Fruit fly (Drosophila melanogaster) whole organism, prepupa: ENCODE results near the gene Ac78C.

ENCODE experiments used
- Blimp-1 ChIP-seq: fragments of 200-800 bp; sonication (Bioruptor generic); optimal IDR thresholded peaks from 3 replicates; lab custom pipeline; 2017; ENCODE audit warnings: missing biosample characterization, missing genetic modification characterization, mild to moderate bottlenecking, moderate library complexity, missing genetic modification reagents
- CG10669 ChIP-seq: fragments of 200-800 bp; sonication (Bioruptor generic); optimal IDR thresholded peaks from 3 replicates; lab custom pipeline; 2018; ENCODE audit warnings: missing biosample characterization, mild to moderate bottlenecking, missing genetic modification characterization, moderate library complexity
- CG11294 ChIP-seq: fragments of 200-800 bp; sonication (Bioruptor generic); IDR thresholded peaks from 2 replicates; pipeline ENCODE4 v1.3.6; 2022; ENCODE audit warnings: missing biosample characterization, missing genetic modification characterization
- CG11762 ChIP-seq: fragments of 200-800 bp; sonication (Bioruptor generic); optimal IDR thresholded peaks from 3 replicates; lab custom pipeline; 2016; ENCODE audit warnings: missing biosample characterization, missing genetic modification characterization; ENCODE audit not compliant: insufficient read depth
- CG11902 ChIP-seq: fragments of 200-800 bp; sonication (Bioruptor generic); optimal IDR thresholded peaks from 3 replicates; lab custom pipeline; 2016; ENCODE audit warnings: missing biosample characterization, missing genetic modification characterization
- CG15336 ChIP-seq: fragments of 200-800 bp; sonication (Bioruptor generic); IDR thresholded peaks from 2 replicates; pipeline ENCODE4 v1.3.6; 2022; ENCODE audit warnings: missing biosample characterization, missing genetic modification characterization
- CG1621 ChIP-seq: fragments of 200-800 bp; sonication (Bioruptor generic); optimal IDR thresholded peaks from 3 replicates; lab custom pipeline; 2018; ENCODE audit warnings: missing biosample characterization, mild to moderate bottlenecking, missing genetic modification characterization
- CG16779 ChIP-seq: fragments of 200-800 bp; sonication (Bioruptor generic); optimal IDR thresholded peaks from 3 replicates; lab custom pipeline; 2017; ENCODE audit warnings: missing biosample characterization, mild to moderate bottlenecking, missing genetic modification characterization
- CG3032 ChIP-seq: fragments of 200-800 bp; optimal IDR thresholded peaks from 2 replicates; lab custom pipeline; 2019; ENCODE audit warnings: missing biosample characterization, mild to moderate bottlenecking, missing genetic modification characterization, moderate library complexity
- CG31627 ChIP-seq: fragments of 200-800 bp; sonication (Bioruptor generic); optimal IDR thresholded peaks from 3 replicates; lab custom pipeline; 2016; ENCODE audit warnings: missing biosample characterization, missing genetic modification characterization
- CG34406 ChIP-seq: fragments of 200-800 bp; sonication (Bioruptor generic); optimal IDR thresholded peaks from 3 replicates; lab custom pipeline; 2016; ENCODE audit warnings: missing biosample characterization, missing genetic modification characterization
- CG3919 ChIP-seq: fragments of 200-800 bp; sonication (Bioruptor generic); optimal IDR thresholded peaks from 3 replicates; lab custom pipeline; 2016; ENCODE audit warnings: missing biosample characterization, missing genetic modification characterization
- CG4318 ChIP-seq: fragments of 200-800 bp; sonication (Bioruptor generic); optimal IDR thresholded peaks from 3 replicates; lab custom pipeline; 2017; ENCODE audit warnings: missing biosample characterization, mild to moderate bottlenecking, missing genetic modification characterization
- CG6276 ChIP-seq: fragments of 200-800 bp; sonication (Bioruptor generic); optimal IDR thresholded peaks from 2 replicates; lab custom pipeline; 2017; ENCODE audit warnings: missing biosample characterization, mild to moderate bottlenecking, missing genetic modification characterization
- CG6792 ChIP-seq: fragments of 200-800 bp; sonication (Bioruptor generic); optimal IDR thresholded peaks from 3 replicates; lab custom pipeline; 2016; ENCODE audit warnings: missing biosample characterization, missing genetic modification characterization
- CG6808 ChIP-seq: fragments of 200-800 bp; sonication (Bioruptor generic); optimal IDR thresholded peaks from 3 replicates; lab custom pipeline; 2017; ENCODE audit warnings: missing biosample characterization, missing genetic modification characterization, mild to moderate bottlenecking, moderate library complexity, missing genetic modification reagents
- CG7368 ChIP-seq: fragments of 200-800 bp; sonication (Bioruptor generic); optimal IDR thresholded peaks from 3 replicates; lab custom pipeline; 2016; ENCODE audit warnings: missing biosample characterization, missing genetic modification characterization
- CG8119 ChIP-seq: fragments of 200-800 bp; sonication (Bioruptor generic); IDR thresholded peaks from 3 replicates; pipeline ENCODE4 v1.3.6; 2022; ENCODE audit warnings: missing biosample characterization, missing genetic modification characterization
- CG8319 ChIP-seq: fragments of 200-800 bp; sonication (Bioruptor generic); optimal IDR thresholded peaks from 3 replicates; lab custom pipeline; 2016; ENCODE audit warnings: missing biosample characterization, missing genetic modification characterization
- CG8632 ChIP-seq: fragments of 200-800 bp; sonication (Bioruptor generic); optimal IDR thresholded peaks from 3 replicates; lab custom pipeline; 2016; ENCODE audit warnings: missing biosample characterization, missing genetic modification characterization
- CG9139 ChIP-seq: fragments of 200-800 bp; sonication (Bioruptor generic); optimal IDR thresholded peaks from 3 replicates; lab custom pipeline; 2017; ENCODE audit warnings: missing biosample characterization, mild to moderate bottlenecking, missing genetic modification characterization
- Eip78C ChIP-seq: fragments of 200-800 bp; sonication (Bioruptor generic); peaks from one replicate; lab custom pipeline; 2016; ENCODE audit warnings: missing biosample characterization, missing genetic modification characterization
- Eip93F ChIP-seq: fragments of 200-800 bp; sonication (Bioruptor generic); optimal IDR thresholded peaks from 2 replicates; lab custom pipeline; 2016; ENCODE audit warnings: missing biosample characterization, mild to moderate bottlenecking, missing genetic modification characterization
- Ets21C ChIP-seq: fragments of 200-800 bp; sonication (Bioruptor generic); optimal IDR thresholded peaks from 3 replicates; lab custom pipeline; 2016; ENCODE audit warnings: missing biosample characterization, missing genetic modification characterization
- Ets96B ChIP-seq: fragments of 200-800 bp; optimal IDR thresholded peaks from 2 replicates; lab custom pipeline; 2019; ENCODE audit warnings: missing biosample characterization, mild to moderate bottlenecking, missing genetic modification characterization, moderate library complexity
- Gug ChIP-seq: fragments of 200-800 bp; sonication (Bioruptor generic); IDR thresholded peaks from 2 replicates; pipeline ENCODE4 v1.3.6; 2022; ENCODE audit warnings: missing biosample characterization, missing genetic modification characterization
- Hr38 ChIP-seq: sonication (Bioruptor generic); optimal IDR thresholded peaks from 2 replicates; lab custom pipeline; 2016; ENCODE audit warnings: missing biosample characterization, missing genetic modification characterization
- Hr39 ChIP-seq: fragments of 200-800 bp; sonication (Bioruptor generic); optimal IDR thresholded peaks from 2 replicates; lab custom pipeline; 2016; ENCODE audit warnings: missing biosample characterization, missing genetic modification characterization
- Hr4 ChIP-seq: fragments of 200-800 bp; sonication (Bioruptor generic); optimal IDR thresholded peaks from 3 replicates; lab custom pipeline; 2016; ENCODE audit warnings: missing biosample characterization, missing genetic modification characterization
- Lpt ChIP-seq: fragments of 200-800 bp; sonication (Bioruptor generic); optimal IDR thresholded peaks from 3 replicates; lab custom pipeline; 2016; ENCODE audit warnings: missing biosample characterization, missing genetic modification characterization
- Met ChIP-seq: fragments of 200-800 bp; sonication (Bioruptor generic); optimal IDR thresholded peaks from 3 replicates; lab custom pipeline; 2016; ENCODE audit warnings: missing biosample characterization, missing genetic modification characterization
- OdsH ChIP-seq: fragments of 200-800 bp; sonication (Bioruptor generic); optimal IDR thresholded peaks from 3 replicates; lab custom pipeline; 2016; ENCODE audit warnings: missing biosample characterization, missing genetic modification characterization
- Sox102F ChIP-seq: fragments of 200-800 bp; sonication (Bioruptor generic); optimal IDR thresholded peaks from 2 replicates; lab custom pipeline; 2016; ENCODE audit warnings: missing biosample characterization, mild to moderate bottlenecking, missing genetic modification characterization
- Sox14 ChIP-seq: fragments of 200-800 bp; sonication (Bioruptor generic); optimal IDR thresholded peaks from 3 replicates; lab custom pipeline; 2016; ENCODE audit warnings: missing biosample characterization, missing genetic modification characterization
- Sox15 ChIP-seq: fragments of 200-800 bp; sonication (Bioruptor generic); optimal IDR thresholded peaks from 3 replicates; lab custom pipeline; 2016; ENCODE audit warnings: missing biosample characterization, missing genetic modification characterization
- achi ChIP-seq: fragments of 200-800 bp; sonication (Bioruptor generic); optimal IDR thresholded peaks from 3 replicates; lab custom pipeline; 2016; ENCODE audit warnings: missing biosample characterization, missing genetic modification characterization
- acj6 ChIP-seq: fragments of 200-800 bp; sonication (Bioruptor generic); optimal IDR thresholded peaks from 3 replicates; lab custom pipeline; 2016; ENCODE audit warnings: missing biosample characterization, missing genetic modification characterization
- cyc ChIP-seq: fragments of 200-800 bp; sonication (Bioruptor generic); optimal IDR thresholded peaks from 3 replicates; lab custom pipeline; 2016; ENCODE audit warnings: missing biosample characterization, missing genetic modification characterization
- dac ChIP-seq: fragments of 200-800 bp; sonication (Bioruptor generic); optimal IDR thresholded peaks from 2 replicates; lab custom pipeline; 2017; ENCODE audit warnings: missing biosample characterization, mild to moderate bottlenecking, missing genetic modification characterization
- dsx ChIP-seq: fragments of 200-800 bp; optimal IDR thresholded peaks from 3 replicates; lab custom pipeline; 2019; ENCODE audit warnings: missing biosample characterization, mild to moderate bottlenecking, missing genetic modification characterization, moderate library complexity; ENCODE audit not compliant: poor library complexity, severe bottlenecking
- eg ChIP-seq: fragments of 200-800 bp; sonication (Bioruptor generic); IDR thresholded peaks from 3 replicates; pipeline ENCODE4 v1.3.6; 2022; ENCODE audit warnings: missing biosample characterization, missing genetic modification characterization
- esn ChIP-seq: fragments of 200-800 bp; sonication (Bioruptor generic); optimal IDR thresholded peaks from 2 replicates; lab custom pipeline; 2016; ENCODE audit warnings: missing biosample characterization, mild to moderate bottlenecking, missing genetic modification characterization, moderate library complexity
- fd59A ChIP-seq: fragments of 200-800 bp; sonication (Bioruptor generic); optimal IDR thresholded peaks from 2 replicates; lab custom pipeline; 2017; ENCODE audit warnings: missing biosample characterization, mild to moderate bottlenecking, missing genetic modification characterization, missing genetic modification reagents
- fd85E ChIP-seq: fragments of 200-800 bp; sonication (Bioruptor generic); optimal IDR thresholded peaks from 3 replicates; lab custom pipeline; 2016; ENCODE audit warnings: missing biosample characterization, missing genetic modification characterization
- lz ChIP-seq: fragments of 200-800 bp; sonication (Bioruptor generic); optimal IDR thresholded peaks from 3 replicates; lab custom pipeline; 2016; ENCODE audit warnings: missing biosample characterization, missing genetic modification characterization
- net ChIP-seq: fragments of 200-800 bp; sonication (Bioruptor generic); optimal IDR thresholded peaks from 3 replicates; lab custom pipeline; 2016; ENCODE audit warnings: missing biosample characterization, missing genetic modification characterization
- salr ChIP-seq, 2 experiments: fragments of 200-800 bp; sonication (Bioruptor generic); optimal IDR thresholded peaks; 3 replicates each; lab custom pipeline; 2016 to 2018; ENCODE audit warnings: missing biosample characterization in 2 of 2, missing genetic modification characterization in 2 of 2, mild to moderate bottlenecking in 1 of 2
- spab ChIP-seq: fragments of 200-800 bp; sonication (Bioruptor generic); optimal IDR thresholded peaks from 2 replicates; lab custom pipeline; 2017; ENCODE audit warnings: missing biosample characterization, mild to moderate bottlenecking, missing genetic modification characterization, missing genetic modification reagents
- ss ChIP-seq, 2 experiments: fragments of 200-800 bp; sonication (Bioruptor generic); optimal IDR thresholded peaks; 2 replicates in 1 of 2; 3 replicates in 1 of 2; lab custom pipeline; 2017 to 2018; ENCODE audit warnings: mild to moderate bottlenecking in 2 of 2, missing biosample characterization in 2 of 2, missing genetic modification characterization in 2 of 2, moderate library complexity in 1 of 2
- svp ChIP-seq: fragments of 200-800 bp; sonication (Bioruptor generic); peaks from one replicate; lab custom pipeline; 2016; ENCODE audit warnings: missing biosample characterization, missing genetic modification characterization
- topi ChIP-seq: fragments of 200-800 bp; sonication (Bioruptor generic); optimal IDR thresholded peaks from 3 replicates; lab custom pipeline; 2016; ENCODE audit warnings: missing biosample characterization, missing genetic modification characterization
- vri ChIP-seq: fragments of 200-800 bp; sonication (Bioruptor generic); optimal IDR thresholded peaks from 3 replicates; lab custom pipeline; 2016; ENCODE audit warnings: missing biosample characterization, mild to moderate bottlenecking, missing genetic modification characterization

Ac78C gene

dm6 chr3L:21171905-21172304 is at the start of gene Ac78C:
Gene Ac78C (minus strand): TSS chr3L:21171930.
- TF ChIP-seq dac (peak; percentile 85), CG16779 (tag; lab: Kevin White, UChicago) (peak; percentile 82), fd85E (GFP tag; lab: Kevin White, UChicago) (peak; percentile 67), salr (GFP tag; optimal IDR thresholded peaks at IDR 0.05; lab: Kevin White, UChicago) (peak; percentile 24 to 59), CG10669 (peak; percentile 79), CG9139 (GFP tag; lab: Kevin White, UChicago) (peak; percentile 78), CG15336 (GFP tag; lab: Robert Waterston, UW) (peak; percentile 88), achi (GFP tag; lab: Kevin White, UChicago) (peak; percentile 84), Sox15 (GFP tag; lab: Kevin White, UChicago) (peak; percentile 77), CG31627 (peak; percentile 86), CG3919 (GFP tag; lab: Kevin White, UChicago) (peak; percentile 89), Gug (peak; percentile 90), ss (GFP tag; optimal IDR thresholded peaks at IDR 0.05; lab: Kevin White, UChicago) (peak; percentile 77 to 85), CG7368 (GFP tag; lab: Kevin White, UChicago) (peak; percentile 89), CG8319 (GFP tag; lab: Kevin White, UChicago) (peak; percentile 82), lz (GFP tag; lab: Kevin White, UChicago) (peak; percentile 87), CG11902 (peak; percentile 94), CG1621 (tag; lab: Kevin White, UChicago) (peak; percentile 78), CG4318 (GFP tag; lab: Kevin White, UChicago) (peak; percentile 82), Ets96B (tag; lab: Kevin White, UChicago) (peak; percentile 83), cyc (GFP tag; lab: Kevin White, UChicago) (peak; percentile 87), CG11294 (GFP tag; lab: Robert Waterston, UW) (peak; percentile 82), Hr38 (peak; percentile 38), Lpt (peak; percentile 85), CG11762 (GFP tag; lab: Kevin White, UChicago) (peak; percentile 79), eg (peak; percentile 91), CG8632 (peak; percentile 76), acj6 (GFP tag; lab: Kevin White, UChicago) (peak; percentile 82), OdsH (GFP tag; lab: Kevin White, UChicago) (peak; percentile 86), Eip93F (GFP tag; lab: Kevin White, UChicago) (no peak), vri (GFP tag; lab: Kevin White, UChicago) (peak; percentile 73), topi (peak; percentile 82), CG34406 (GFP tag; lab: Kevin White, UChicago) (peak; percentile 75), Eip78C (GFP tag; lab: Kevin White, UChicago) (peak; percentile 94), esn (GFP tag; lab: Kevin White, UChicago) (peak; percentile 84), CG6808 (GFP tag; lab: Kevin White, UChicago) (peak; percentile 73), Met (GFP tag; lab: Kevin White, UChicago) (peak; percentile 81), dsx (GFP tag; lab: Kevin White, UChicago) (peak; percentile 70), CG3032 (tag; lab: Kevin White, UChicago) (peak; percentile 81), Hr4 (GFP tag; lab: Kevin White, UChicago) (peak; percentile 91), spab (GFP tag; lab: Kevin White, UChicago) (peak; percentile 68), Sox102F (peak; percentile 81), Blimp-1 (peak; percentile 51), CG8119 (peak; percentile 87), svp (GFP tag; lab: Kevin White, UChicago) (peak; percentile 91), fd59A (GFP tag; lab: Kevin White, UChicago) (peak; percentile 63), Ets21C (peak; percentile 80), net (GFP tag; lab: Kevin White, UChicago) (peak; percentile 87), Hr39 (peak; percentile 86), Sox14 (GFP tag; lab: Kevin White, UChicago) (peak; percentile 81), CG6276 (peak; percentile 87), CG6792 (GFP tag; lab: Kevin White, UChicago) (peak; percentile 85)
